Worm (Caenorhabditis elegans) whole organism, young adult: ENCODE measurements around the gene K06G5.1.

Experiments used
- B0035.1 ChIP-seq: sonication (generic microtip); optimal IDR thresholded peaks from 2 replicates; lab custom pipeline; 2016; ENCODE audit warnings: missing genetic modification characterization, mild to moderate bottlenecking, missing compliant biosample characterization, missing genotype, missing genetic modification reagents
- B0261.1 ChIP-seq: sonication (generic microtip); optimal IDR thresholded peaks from 2 replicates; lab custom pipeline; 2016; ENCODE audit warnings: mild to moderate bottlenecking, missing genetic modification characterization, moderate library complexity, missing compliant biosample characterization
- D2030.7 ChIP-seq: fragments of 200-800 bp; sonication (Bioruptor generic); IDR thresholded peaks from 2 replicates; pipeline ENCODE4 v1.3.6; 2022; ENCODE audit warnings: missing genetic modification reagents, missing genetic modification characterization, missing compliant biosample characterization
- F37B4.10 ChIP-seq: fragments of 200-800 bp; sonication (Bioruptor generic); IDR thresholded peaks from 2 replicates; pipeline ENCODE4 v1.3.6; 2022; ENCODE audit warnings: missing genetic modification characterization, missing compliant biosample characterization
- Y67H2A.10 ChIP-seq: fragments of 200-800 bp; sonication (Bioruptor generic); conservative IDR thresholded peaks from 2 replicates; pipeline ENCODE4 v1.3.6; 2022; ENCODE audit warnings: missing genetic modification reagents, missing genetic modification characterization, missing compliant biosample characterization
- Y79H2A.3 ChIP-seq: fragments of 200-800 bp; sonication (Bioruptor generic); conservative IDR thresholded peaks from 2 replicates; pipeline ENCODE4 v1.3.6; 2022; ENCODE audit warnings: missing genetic modification reagents, missing genetic modification characterization, missing compliant biosample characterization
- ZK185.1 ChIP-seq: sonication (generic microtip); optimal IDR thresholded peaks from 2 replicates; lab custom pipeline; 2016; ENCODE audit warnings: mild to moderate bottlenecking, missing genetic modification characterization, missing compliant biosample characterization; ENCODE audit not compliant: poor library complexity, severe bottlenecking
- akir-1 ChIP-seq: fragments of 200-800 bp; sonication (Bioruptor generic); optimal IDR thresholded peaks from 2 replicates; lab custom pipeline; 2018; ENCODE audit warnings: mild to moderate bottlenecking, missing genetic modification characterization, moderate library complexity, missing compliant biosample characterization
- bed-2 ChIP-seq: fragments of 200-800 bp; sonication (Bioruptor generic); IDR thresholded peaks from 2 replicates; pipeline ENCODE4 v1.3.6; 2022; ENCODE audit warnings: missing genetic modification reagents, missing genetic modification characterization, missing compliant biosample characterization
- cebp-1 ChIP-seq, 2 experiments: fragments of 200-800 bp in 1 of 2; sonication (Bioruptor generic) in 1 of 2; sonication (generic microtip) in 1 of 2; IDR thresholded peaks in 1 of 2; optimal IDR thresholded peaks in 1 of 2; 2 replicates each; pipeline versions ENCODE4 v1.3.6 to Lab custom; 2017 to 2022; ENCODE audit warnings: missing compliant biosample characterization in 2 of 2, missing genetic modification characterization in 2 of 2, mild to moderate bottlenecking in 1 of 2, missing genetic modification reagents in 1 of 2, moderate library complexity in 1 of 2
- dox-1 ChIP-seq: fragments of 200-800 bp; sonication (Bioruptor generic); IDR thresholded peaks from 2 replicates; pipeline ENCODE4 v1.3.6; 2022; ENCODE audit warnings: missing genetic modification reagents, missing genetic modification characterization, missing compliant biosample characterization
- egrh-3 ChIP-seq: fragments of 200-800 bp; sonication (Bioruptor generic); IDR thresholded peaks from 2 replicates; pipeline ENCODE4 v1.3.6; 2022; ENCODE audit warnings: missing genetic modification reagents, missing genetic modification characterization, missing compliant biosample characterization
- fkh-3 ChIP-seq: sonication (generic microtip); optimal IDR thresholded peaks from 2 replicates; lab custom pipeline; 2016; ENCODE audit warnings: mild to moderate bottlenecking, missing genetic modification characterization, missing compliant biosample characterization
- hlh-26 ChIP-seq: fragments of 200-800 bp; sonication (Bioruptor generic); conservative IDR thresholded peaks from 2 replicates; pipeline ENCODE4 v1.3.6; 2022; ENCODE audit warnings: missing genetic modification reagents, missing genetic modification characterization, missing compliant biosample characterization
- lin-26 ChIP-seq: fragments of 200-800 bp; sonication (Bioruptor generic); IDR thresholded peaks from 2 replicates; pipeline ENCODE4 v1.3.6; 2022; ENCODE audit warnings: missing genetic modification reagents, missing genetic modification characterization, missing compliant biosample characterization
- lin-35 ChIP-seq, 3 experiments: fragments of 150-350 bp in 2 of 3; sonication (generic microtip) in 1 of 3; optimal IDR thresholded peaks; 2 replicates each; lab custom pipeline; 2014 to 2018; ENCODE audit warnings: missing biosample characterization in 3 of 3, missing genetic modification characterization in 3 of 3, missing genetic modification reagents in 3 of 3
- lir-1 ChIP-seq: fragments of 200-800 bp; sonication (Bioruptor generic); conservative IDR thresholded peaks from 2 replicates; pipeline ENCODE4 v1.3.6; 2022; ENCODE audit warnings: missing genetic modification reagents, missing genetic modification characterization, missing compliant biosample characterization
- madf-3 ChIP-seq: fragments of 200-800 bp; sonication (Bioruptor generic); IDR thresholded peaks from 2 replicates; pipeline ENCODE4 v1.3.6; 2022; ENCODE audit warnings: missing genetic modification reagents, missing genetic modification characterization, missing compliant biosample characterization
- mxl-1 ChIP-seq: sonication (generic microtip); optimal IDR thresholded peaks from 2 replicates; lab custom pipeline; 2016; ENCODE audit warnings: missing genetic modification characterization, missing compliant biosample characterization
- nfyb-1 ChIP-seq: fragments of 200-800 bp; sonication (Bioruptor generic); IDR thresholded peaks from 2 replicates; pipeline ENCODE4 v1.3.6; 2022; ENCODE audit warnings: missing genetic modification reagents, missing genetic modification characterization, missing compliant biosample characterization
- nhr-80 ChIP-seq: sonication (generic microtip); optimal IDR thresholded peaks from 2 replicates; lab custom pipeline; 2016; ENCODE audit warnings: missing genetic modification characterization, missing compliant biosample characterization
- pbrm-1 ChIP-seq: fragments of 200-800 bp; sonication (Bioruptor generic); IDR thresholded peaks from 2 replicates; pipeline ENCODE4 v1.3.6; 2022; ENCODE audit warnings: missing genetic modification reagents, missing genetic modification characterization, missing compliant biosample characterization
- sea-2 ChIP-seq: fragments of 200-800 bp; sonication (Bioruptor generic); IDR thresholded peaks from 2 replicates; pipeline ENCODE4 v1.3.6; 2022; ENCODE audit warnings: missing genetic modification characterization, missing compliant biosample characterization
- snpc-1.1 ChIP-seq: sonication (generic microtip); optimal IDR thresholded peaks from 2 replicates; lab custom pipeline; 2017; ENCODE audit warnings: missing genetic modification characterization, mild to moderate bottlenecking, missing compliant biosample characterization, antibody characterized with exemption, moderate library complexity, missing genotype, missing genetic modification reagents; ENCODE audit not compliant: insufficient read depth
- snpc-1.3 ChIP-seq: sonication (generic microtip); optimal IDR thresholded peaks from 2 replicates; lab custom pipeline; 2017; ENCODE audit warnings: missing genetic modification characterization, mild to moderate bottlenecking, missing compliant biosample characterization, antibody characterized with exemption, moderate library complexity, missing genotype, missing genetic modification reagents; ENCODE audit not compliant: insufficient read depth
- snpc-3.4 ChIP-seq: sonication (generic microtip); optimal IDR thresholded peaks from 2 replicates; lab custom pipeline; 2017; ENCODE audit warnings: missing genetic modification characterization, mild to moderate bottlenecking, missing compliant biosample characterization, antibody characterized with exemption, moderate library complexity, missing genotype, missing genetic modification reagents
- snpc-4 ChIP-seq, 5 experiments: fragments of 150-350 bp in 1 of 5; sonication (generic microtip) in 4 of 5; optimal IDR thresholded peaks; 2 replicates each; lab custom pipeline; 2014 to 2018; ENCODE audit warnings: missing genetic modification characterization in 5 of 5, missing biosample characterization in 3 of 5, antibody characterized with exemption in 2 of 5, mild to moderate bottlenecking in 2 of 5, missing compliant biosample characterization in 2 of 5, missing genotype in 2 of 5, moderate library complexity in 2 of 5, missing genetic modification reagents in 1 of 5
- tbx-9 ChIP-seq: sonication (generic microtip); optimal IDR thresholded peaks from 2 replicates; lab custom pipeline; 2016; ENCODE audit warnings: borderline replicate concordance, missing genetic modification characterization, inconsistent platforms, missing compliant biosample characterization
- unc-62 ChIP-seq: fragments of 150-350 bp; optimal IDR thresholded peaks from 2 replicates; lab custom pipeline; 2014; ENCODE audit warnings: missing biosample characterization, missing genetic modification reagents, missing genetic modification characterization
- xnd-1 ChIP-seq: sonication (generic microtip); optimal IDR thresholded peaks from 2 replicates; lab custom pipeline; 2016; ENCODE audit warnings: missing genotype, missing genetic modification reagents, missing genetic modification characterization, missing compliant biosample characterization
- ztf-3 ChIP-seq: fragments of 200-800 bp; sonication (Bioruptor generic); optimal IDR thresholded peaks from 2 replicates; lab custom pipeline; 2018; ENCODE audit warnings: mild to moderate bottlenecking, missing genetic modification characterization, missing compliant biosample characterization

Gene K06G5.1

ce11 chrX:14228764-14229163 is 14.0 kb downstream of the K06G5.1 start (continued):
- TF ChIP-seq xnd-1 (tag; lab: Kevin White, UChicago), result no peak
- TF ChIP-seq fkh-3 (tag; lab: Kevin White, UChicago), result no peak
- TF ChIP-seq nfyb-1, result peak; percentile 48
- TF ChIP-seq cebp-1 (GFP tag; IDR thresholded peaks at IDR 0.05; lab: Robert Waterston, UW), result no peak
- TF ChIP-seq cebp-1 (tag; optimal IDR thresholded peaks at IDR 0.05; lab: Kevin White, UChicago), result no peak
- no peak for TF ChIP-seq nhr-80
- 0 out of 2 replicates have a peak, but pooled peaks have one; percentile 21 for TF ChIP-seq sea-2
- no peak for TF ChIP-seq tbx-9 (tag; lab: Kevin White, UChicago)
- TF ChIP-seq bed-2 (GFP tag; lab: Robert Waterston, UW), result no peak
- TF ChIP-seq lin-35 (GFP tag; optimal IDR thresholded peaks at IDR 0.05; lab: Kevin White, UChicago), result peak in 1 of 3 experiments; percentile 6
- peak; percentile 76 for TF ChIP-seq snpc-4 (GFP tag; optimal IDR thresholded peaks at IDR 0.05; lab: Kevin White, UChicago)
- peak in 2 of 4 experiments; percentile 58 to 77 for TF ChIP-seq snpc-4 (tag; optimal IDR thresholded peaks at IDR 0.05; lab: Kevin White, UChicago)
- TF ChIP-seq akir-1 (GFP tag; lab: Kevin White, UChicago), result no peak
- TF ChIP-seq Y79H2A.3, result no peak
- peak; percentile 77 for TF ChIP-seq snpc-3.4
- peak; percentile 61; the same call in 1 of the 2 replicates for TF ChIP-seq pbrm-1 (GFP tag; lab: Robert Waterston, UW)
- TF ChIP-seq unc-62 (GFP tag; lab: Kevin White, UChicago), result no peak
- TF ChIP-seq D2030.7 (GFP tag; lab: Robert Waterston, UW), result peak; percentile 47; the same call in 1 of the 2 replicates
- TF ChIP-seq hlh-26 (GFP tag; lab: Robert Waterston, UW), result no peak
- no peak for TF ChIP-seq Y67H2A.10 (GFP tag; lab: Robert Waterston, UW)
- peak; percentile 79 for TF ChIP-seq B0261.1 (tag; lab: Kevin White, UChicago)
- no peak for TF ChIP-seq F37B4.10 (GFP tag; lab: Robert Waterston, UW)
- TF ChIP-seq snpc-1.3 (tag; lab: Kevin White, UChicago), result peak; percentile 70
- TF ChIP-seq mxl-1, result peak; percentile 40
- peak; percentile 14 for TF ChIP-seq B0035.1 (tag; lab: Kevin White, UChicago)
- TF ChIP-seq ZK185.1 (tag; lab: Kevin White, UChicago), result peak; percentile 68
- TF ChIP-seq snpc-1.1 (tag; lab: Kevin White, UChicago), result peak; percentile 48
- TF ChIP-seq, all 124 proteins: peak for 40

ce11 chrX:14229306-14229845 is 14.6 kb downstream of the K06G5.1 start:
- TF ChIP-seq egrh-3 (GFP tag; lab: Robert Waterston, UW) (peak; percentile 52; the same call in 1 of the 2 replicates), lir-1 (GFP tag; lab: Robert Waterston, UW) (peak; percentile 74; the same call in 1 of the 2 replicates), akir-1 (GFP tag; lab: Kevin White, UChicago) (peak; percentile 54), ztf-3 (GFP tag; lab: Kevin White, UChicago) (peak; percentile 15)

- TF ChIP-seq madf-3 (GFP tag; lab: Robert Waterston, UW), result no peak
- no peak for TF ChIP-seq lin-26 (GFP tag; lab: Robert Waterston, UW)
- TF ChIP-seq dox-1, result 0 out of 2 replicates have a peak, but pooled peaks have one; percentile 25
- peak; percentile 45 for TF ChIP-seq snpc-4 (GFP tag; optimal IDR thresholded peaks at IDR 0.05; lab: Kevin White, UChicago)
- TF ChIP-seq snpc-4 (tag; optimal IDR thresholded peaks at IDR 0.05; lab: Kevin White, UChicago), result peak in 2 of 4 experiments; percentile 59 to 77
These were observed 17.2 kb downstream of the K06G5.1 start for ce11 chrX:14231987-14232386.
